Fruit fly (Drosophila melanogaster) whole organism, embryonic: ENCODE results near the gene Muc18B.

ENCODE experiments used
- Antp ChIP-seq: fragments of 200-800 bp; sonication (Bioruptor generic); optimal IDR thresholded peaks from 3 replicates; lab custom pipeline; 2016; ENCODE audit warnings: missing biosample characterization, missing genetic modification characterization
- CG10209 ChIP-seq: fragments of 200-800 bp; sonication (Bioruptor generic); optimal IDR thresholded peaks from 3 replicates; lab custom pipeline; 2017; ENCODE audit warnings: missing biosample characterization, mild to moderate bottlenecking, missing genetic modification characterization, missing genetic modification reagents
- CG10543 ChIP-seq: fragments of 200-800 bp; sonication (Bioruptor generic); optimal IDR thresholded peaks from 3 replicates; lab custom pipeline; 2017; ENCODE audit warnings: missing biosample characterization, mild to moderate bottlenecking, missing genetic modification characterization, moderate library complexity
- CG10979 ChIP-seq: fragments of 200-800 bp; sonication (Bioruptor generic); optimal IDR thresholded peaks from 2 replicates; lab custom pipeline; 2018; ENCODE audit warnings: missing biosample characterization, mild to moderate bottlenecking, missing genetic modification characterization, moderate library complexity
- CG11696 ChIP-seq: fragments of 200-800 bp; sonication (Bioruptor generic); IDR thresholded peaks from 2 replicates; pipeline ENCODE4 v1.3.6; 2022; ENCODE audit warnings: missing biosample characterization, missing genetic modification characterization
- CG12391 ChIP-seq: fragments of 200-800 bp; sonication (Bioruptor generic); optimal IDR thresholded peaks from 3 replicates; lab custom pipeline; 2018; ENCODE audit warnings: missing biosample characterization, mild to moderate bottlenecking, missing genetic modification characterization, moderate library complexity
- CG13424 ChIP-seq: fragments of 200-800 bp; sonication (Bioruptor generic); optimal IDR thresholded peaks from 2 replicates; lab custom pipeline; 2019; ENCODE audit warnings: missing biosample characterization, mild to moderate bottlenecking, missing genetic modification characterization, moderate library complexity
- CG14965 ChIP-seq: fragments of 200-800 bp; sonication (Bioruptor generic); optimal IDR thresholded peaks from 2 replicates; lab custom pipeline; 2016; ENCODE audit warnings: missing biosample characterization, missing genetic modification characterization, borderline replicate concordance
- CG15479 ChIP-seq: fragments of 200-800 bp; sonication (Bioruptor generic); optimal IDR thresholded peaks from 3 replicates; lab custom pipeline; 2019; ENCODE audit warnings: missing biosample characterization, mild to moderate bottlenecking, missing genetic modification characterization, moderate library complexity
- CG1603 ChIP-seq: fragments of 200-800 bp; sonication (Bioruptor generic); optimal IDR thresholded peaks from 2 replicates; lab custom pipeline; 2019; ENCODE audit warnings: missing biosample characterization, mild to moderate bottlenecking, missing genetic modification characterization, moderate library complexity
- CG16863 ChIP-seq: fragments of 200-800 bp; sonication (Bioruptor generic); optimal IDR thresholded peaks from 3 replicates; lab custom pipeline; 2016; ENCODE audit warnings: missing biosample characterization, missing genetic modification characterization
- CG17359 ChIP-seq: fragments of 200-800 bp; sonication (Bioruptor generic); optimal IDR thresholded peaks from 3 replicates; lab custom pipeline; 2018; ENCODE audit warnings: missing biosample characterization, mild to moderate bottlenecking, missing genetic modification characterization, moderate library complexity
- CG17361 ChIP-seq: fragments of 200-800 bp; sonication (Bioruptor generic); IDR thresholded peaks from 3 replicates; pipeline ENCODE4 v1.3.6; 2022; ENCODE audit warnings: missing biosample characterization, missing genetic modification characterization
- CG18262 ChIP-seq: fragments of 200-800 bp; optimal IDR thresholded peaks from 3 replicates; lab custom pipeline; 2019; ENCODE audit warnings: missing biosample characterization, mild to moderate bottlenecking, missing genetic modification characterization, moderate library complexity
- CG2678 ChIP-seq: fragments of 200-800 bp; sonication (Bioruptor generic); optimal IDR thresholded peaks from 3 replicates; lab custom pipeline; 2019; ENCODE audit warnings: missing biosample characterization, mild to moderate bottlenecking, missing genetic modification characterization, moderate library complexity
- CG2712 ChIP-seq: fragments of 200-800 bp; optimal IDR thresholded peaks from 3 replicates; lab custom pipeline; 2019; ENCODE audit warnings: missing biosample characterization, mild to moderate bottlenecking, missing genetic modification characterization, moderate library complexity
- CG7556 ChIP-seq: fragments of 200-800 bp; sonication (Bioruptor generic); optimal IDR thresholded peaks from 2 replicates; lab custom pipeline; 2017; ENCODE audit warnings: missing biosample characterization, mild to moderate bottlenecking, missing genetic modification characterization
- CG8924 ChIP-seq: fragments of 200-800 bp; optimal IDR thresholded peaks from 3 replicates; lab custom pipeline; 2019; ENCODE audit warnings: missing biosample characterization, mild to moderate bottlenecking, missing genetic modification characterization, moderate library complexity
- Chrac-16 ChIP-seq: fragments of 200-800 bp; sonication (Bioruptor generic); optimal IDR thresholded peaks from 3 replicates; lab custom pipeline; 2016; ENCODE audit warnings: missing biosample characterization, missing genetic modification characterization
- CkIIα-i1 ChIP-seq: fragments of 200-800 bp; sonication (Bioruptor generic); IDR thresholded peaks from 2 replicates; pipeline ENCODE4 v1.3.6; 2022; ENCODE audit warnings: missing biosample characterization, missing genetic modification characterization
- Dek ChIP-seq: fragments of 200-800 bp; sonication (Bioruptor generic); optimal IDR thresholded peaks from 3 replicates; lab custom pipeline; 2019; ENCODE audit warnings: missing biosample characterization, mild to moderate bottlenecking, missing genetic modification characterization, moderate library complexity
- Ets65A ChIP-seq: fragments of 200-800 bp; sonication (Bioruptor generic); peaks from one replicate; lab custom pipeline; 2016; ENCODE audit warnings: missing biosample characterization, missing genetic modification characterization
- Fer1 ChIP-seq: fragments of 200-800 bp; sonication (Bioruptor generic); optimal IDR thresholded peaks from 2 replicates; lab custom pipeline; 2017; ENCODE audit warnings: missing biosample characterization, mild to moderate bottlenecking, missing genetic modification characterization
- Hey ChIP-seq: fragments of 200-800 bp; sonication (Bioruptor generic); optimal IDR thresholded peaks from 3 replicates; lab custom pipeline; 2018; ENCODE audit warnings: missing biosample characterization, mild to moderate bottlenecking, missing genetic modification characterization
- Hsf ChIP-seq: fragments of 200-800 bp; sonication (Bioruptor generic); optimal IDR thresholded peaks from 3 replicates; lab custom pipeline; 2016; ENCODE audit warnings: missing biosample characterization, missing genetic modification characterization
- Nf-YC ChIP-seq: fragments of 200-800 bp; optimal IDR thresholded peaks from 3 replicates; lab custom pipeline; 2019; ENCODE audit warnings: missing biosample characterization, mild to moderate bottlenecking, missing genetic modification characterization, moderate library complexity
- Ssrp ChIP-seq: fragments of 200-800 bp; sonication (Bioruptor generic); optimal IDR thresholded peaks from 2 replicates; lab custom pipeline; 2018; ENCODE audit warnings: missing biosample characterization, mild to moderate bottlenecking, missing genetic modification characterization, moderate library complexity
- Xrp1 ChIP-seq: fragments of 200-800 bp; sonication (Bioruptor generic); IDR thresholded peaks from 2 replicates; pipeline ENCODE4 v1.3.6; 2022; ENCODE audit warnings: missing biosample characterization, missing genetic modification characterization
- ato ChIP-seq: fragments of 200-800 bp; sonication (Bioruptor generic); IDR thresholded peaks from 2 replicates; pipeline ENCODE4 v1.3.6; 2022; ENCODE audit warnings: missing biosample characterization, missing genetic modification characterization; ENCODE audit not compliant: partially characterized antibody
- en ChIP-seq: fragments of 200-800 bp; sonication (Bioruptor generic); optimal IDR thresholded peaks from 2 replicates; lab custom pipeline; 2016; ENCODE audit warnings: missing biosample characterization, missing genetic modification characterization
- eve ChIP-seq, 2 experiments: fragments of >200 bp; optimal IDR thresholded peaks; 2 replicates each; lab custom pipeline; 2017; ENCODE audit warnings: missing biosample characterization in 2 of 2, missing genetic modification characterization in 2 of 2
- fd3F ChIP-seq: fragments of 200-800 bp; sonication (Bioruptor generic); optimal IDR thresholded peaks from 2 replicates; lab custom pipeline; 2018; ENCODE audit warnings: missing biosample characterization, mild to moderate bottlenecking, missing genetic modification characterization, moderate library complexity
- jing ChIP-seq: fragments of 200-800 bp; sonication (Bioruptor generic); optimal IDR thresholded peaks from 2 replicates; lab custom pipeline; 2018; ENCODE audit warnings: missing biosample characterization, mild to moderate bottlenecking, missing genetic modification characterization
- lilli ChIP-seq: fragments of 200-800 bp; sonication (Bioruptor generic); optimal IDR thresholded peaks from 3 replicates; lab custom pipeline; 2016; ENCODE audit warnings: missing biosample characterization, missing genetic modification characterization
- lmd ChIP-seq: fragments of 200-800 bp; sonication (Bioruptor generic); IDR thresholded peaks from 2 replicates; pipeline ENCODE4 v1.3.6; 2022; ENCODE audit warnings: missing biosample characterization, missing genetic modification characterization
- mam ChIP-seq: fragments of 200-800 bp; sonication (Bioruptor generic); optimal IDR thresholded peaks from 3 replicates; lab custom pipeline; 2016; ENCODE audit warnings: missing biosample characterization, missing genetic modification characterization
- mirr ChIP-seq: fragments of 200-800 bp; sonication (Bioruptor generic); optimal IDR thresholded peaks from 3 replicates; lab custom pipeline; 2018; ENCODE audit warnings: missing biosample characterization, mild to moderate bottlenecking, missing genetic modification characterization
- nmo ChIP-seq: fragments of 200-800 bp; sonication (Bioruptor generic); optimal IDR thresholded peaks from 2 replicates; lab custom pipeline; 2018; ENCODE audit warnings: missing biosample characterization, mild to moderate bottlenecking, missing genetic modification characterization, moderate library complexity
- odd ChIP-seq: fragments of 200-800 bp; sonication (Bioruptor generic); optimal IDR thresholded peaks from 2 replicates; lab custom pipeline; 2017; ENCODE audit warnings: missing biosample characterization, mild to moderate bottlenecking, missing genetic modification characterization
- pho ChIP-seq: fragments of 200-800 bp; sonication (Bioruptor generic); optimal IDR thresholded peaks from 2 replicates; lab custom pipeline; 2016; ENCODE audit warnings: missing biosample characterization, missing genetic modification characterization
- row ChIP-seq: fragments of 200-800 bp; sonication (Bioruptor generic); IDR thresholded peaks from 3 replicates; pipeline ENCODE4 v1.3.6; 2022; ENCODE audit warnings: missing biosample characterization, missing genetic modification characterization
- sd ChIP-seq: fragments of 200-800 bp; sonication (Bioruptor generic); optimal IDR thresholded peaks from 3 replicates; lab custom pipeline; 2018; ENCODE audit warnings: missing biosample characterization, mild to moderate bottlenecking, missing genetic modification characterization, moderate library complexity
- slp2 ChIP-seq: fragments of 200-800 bp; sonication (Bioruptor generic); optimal IDR thresholded peaks from 2 replicates; lab custom pipeline; 2016; ENCODE audit warnings: missing biosample characterization, missing genetic modification characterization
- sob ChIP-seq: fragments of 200-800 bp; sonication (Bioruptor generic); IDR thresholded peaks from 2 replicates; pipeline ENCODE4 v1.3.6; 2022; ENCODE audit warnings: missing biosample characterization, missing genetic modification characterization
- sqz ChIP-seq: fragments of 200-800 bp; sonication (Bioruptor generic); optimal IDR thresholded peaks from 3 replicates; lab custom pipeline; 2018; ENCODE audit warnings: missing biosample characterization, mild to moderate bottlenecking, missing genetic modification characterization
- sug ChIP-seq: fragments of 200-800 bp; optimal IDR thresholded peaks from 2 replicates; lab custom pipeline; 2019; ENCODE audit warnings: missing biosample characterization, mild to moderate bottlenecking, missing genetic modification characterization, moderate library complexity
- tio ChIP-seq: fragments of 200-800 bp; sonication (Bioruptor generic); optimal IDR thresholded peaks from 2 replicates; lab custom pipeline; 2017; ENCODE audit warnings: missing biosample characterization, missing genetic modification characterization, inconsistent platforms
- unpg ChIP-seq: fragments of 200-800 bp; sonication (Bioruptor generic); optimal IDR thresholded peaks from 3 replicates; lab custom pipeline; 2018; ENCODE audit warnings: missing biosample characterization, mild to moderate bottlenecking, missing genetic modification characterization, moderate library complexity
- zf30C ChIP-seq: fragments of 200-800 bp; sonication (Bioruptor generic); optimal IDR thresholded peaks from 3 replicates; lab custom pipeline; 2018; ENCODE audit warnings: missing biosample characterization, mild to moderate bottlenecking, missing genetic modification characterization

Gene Muc18B

dm6 chrX:19166152-19166935 lies 49.0 kb upstream of the Muc18B start (continued):
- TF ChIP-seq CG7556 (GFP tag; lab: Kevin White, UChicago) (peak; percentile 58), zf30C (no peak), CG1603 (peak; percentile 20), CG10209 (GFP tag; lab: Kevin White, UChicago) (peak; percentile 58), mirr (GFP tag; lab: Kevin White, UChicago) (peak; percentile 55), CG11696 (GFP tag; lab: Robert Waterston, UW) (peak; percentile 81), CG10979 (tag; lab: Kevin White, UChicago) (peak; percentile 4), sob (peak; percentile 40; the same call in 1 of the 2 replicates), lilli (GFP tag; lab: Kevin White, UChicago) (peak; percentile 35), Ets65A (peak; percentile 20), CG14965 (no peak), CG15479 (GFP tag; lab: Kevin White, UChicago) (peak; percentile 74), sd (tag; lab: Kevin White, UChicago) (no peak), Hey (no peak), en (GFP tag; lab: Kevin White, UChicago) (no peak), CG2678 (tag; lab: Kevin White, UChicago) (peak; percentile 75), fd3F (GFP tag; lab: Kevin White, UChicago) (peak; percentile 16), CkIIα-i1 (GFP tag; lab: Robert Waterston, UW) (no peak), CG18262 (tag; lab: Kevin White, UChicago) (peak; percentile 52), sug (tag; lab: Kevin White, UChicago) (peak; percentile 39), CG10543 (GFP tag; lab: Kevin White, UChicago) (peak; percentile 43), CG13424 (tag; lab: Kevin White, UChicago) (peak; percentile 51), slp2 (GFP tag; lab: Kevin White, UChicago) (peak; percentile 2), CG17359 (no peak), mam (GFP tag; lab: Kevin White, UChicago) (peak; percentile 42), CG16863 (GFP tag; lab: Kevin White, UChicago) (peak; percentile 9), sqz (no peak), Fer1 (GFP tag; lab: Kevin White, UChicago) (peak; percentile 29), Ssrp (tag; lab: Kevin White, UChicago) (peak; percentile 10), Nf-YC (tag; lab: Kevin White, UChicago) (peak; percentile 32), ato (GFP tag; lab: Robert Waterston, UW) (no peak), lmd (0 out of 2 replicates have a peak, but pooled peaks have one; percentile 18), odd (GFP tag; lab: Kevin White, UChicago) (peak; percentile 55), CG8924 (tag; lab: Kevin White, UChicago) (peak; percentile 55), tio (GFP tag; lab: Kevin White, UChicago) (peak; percentile 21), row (GFP tag; lab: Robert Waterston, UW) (peak; percentile 49; the same call in 2 of the 3 replicates), unpg (GFP tag; lab: Kevin White, UChicago) (peak; percentile 8), nmo (peak; percentile 50), Xrp1 (GFP tag; lab: Robert Waterston, UW) (peak; percentile 7; the same call in 1 of the 2 replicates), pho (GFP tag; lab: Kevin White, UChicago) (peak; percentile 36), eve (GFP tag; optimal IDR thresholded peaks at IDR 0.05; lab: Kevin White, UChicago) (peak in 1 of 2 experiments; percentile 46), CG12391 (tag; lab: Kevin White, UChicago) (peak; percentile 2), Antp (GFP tag; lab: Kevin White, UChicago) (peak; percentile 27), jing (peak; percentile 32), Chrac-16 (GFP tag; lab: Kevin White, UChicago) (peak; percentile 28), Hsf (peak; percentile 16), Dek (peak; percentile 50), CG17361 (GFP tag; lab: Robert Waterston, UW) (peak; percentile 55), CG2712 (tag; lab: Kevin White, UChicago) (peak; percentile 18)
